Fruit fly (Drosophila melanogaster): ENCODE measurements around the gene CG34277.

The CG34277 gene

dm6 chr3R:5393742-5394391, 24.5 kb downstream of the CG34277 start, which contains the start of gene CG1172 (continued):
- TF ChIP-seq ash1 (GFP tag; optimal IDR thresholded peaks at IDR 0.05) = no peak
- TF ChIP-seq H2.0 (GFP tag; IDR thresholded peaks at IDR 0.05) = no peak
- peak; percentile 19 for TF ChIP-seq dmrt11E (tag; optimal IDR thresholded peaks at IDR 0.05)
- TF ChIP-seq CoRest (tag; optimal IDR thresholded peaks at IDR 0.05) = peak; percentile 28
- no peak for TF ChIP-seq Lpt (GFP tag; optimal IDR thresholded peaks at IDR 0.05)
- peak; percentile 69 for TF ChIP-seq HLH4C (GFP tag; IDR thresholded peaks at IDR 0.05; ENCODE audit: partially characterized antibody)
- TF ChIP-seq CG10274 (GFP tag; optimal IDR thresholded peaks at IDR 0.05) = no peak
- no peak for TF ChIP-seq CG7928 (GFP tag; optimal IDR thresholded peaks at IDR 0.05)
- TF ChIP-seq CG10321 (GFP tag; IDR thresholded peaks at IDR 0.05) = no peak
- no peak for TF ChIP-seq NC2α (GFP tag; optimal IDR thresholded peaks at IDR 0.05)
- TF ChIP-seq CG5180 (GFP tag; optimal IDR thresholded peaks at IDR 0.05) = no peak
- TF ChIP-seq CG7786 (GFP tag; optimal IDR thresholded peaks at IDR 0.05) = no peak
- peak; percentile 60 for TF ChIP-seq CG33213 (GFP tag; optimal IDR thresholded peaks at IDR 0.05)
- no peak for TF ChIP-seq CG1024 (GFP tag; IDR thresholded peaks at IDR 0.05)
- TF ChIP-seq crp (GFP tag; optimal IDR thresholded peaks at IDR 0.05) = peak in 1 of 2 experiments; percentile 21
- no peak for TF ChIP-seq nau (GFP tag; optimal IDR thresholded peaks at IDR 0.05)
- TF ChIP-seq CG9817 (tag; optimal IDR thresholded peaks at IDR 0.05) = no peak
- TF ChIP-seq hbn (GFP tag; IDR thresholded peaks at IDR 0.05; ENCODE audit: partially characterized antibody) = peak; percentile 79
- no peak for TF ChIP-seq CG9876 (GFP tag; optimal IDR thresholded peaks at IDR 0.05)
- no peak for TF ChIP-seq CG18011 (GFP tag; optimal IDR thresholded peaks at IDR 0.05)
- peak; percentile 27 for TF ChIP-seq CG13624 (GFP tag; optimal IDR thresholded peaks at IDR 0.05)
- TF ChIP-seq ATbp (GFP tag; optimal IDR thresholded peaks at IDR 0.05) = no peak
- TF ChIP-seq H15 (GFP tag; IDR thresholded peaks at IDR 0.05) = no peak
- no peak for TF ChIP-seq CG6254 (GFP tag; optimal IDR thresholded peaks at IDR 0.05)
- peak; percentile 21 for TF ChIP-seq CG3281 (GFP tag; optimal IDR thresholded peaks at IDR 0.05)
- TF ChIP-seq CG14441 (GFP tag; IDR thresholded peaks at IDR 0.05) = no peak
- no peak for TF ChIP-seq Sox102F (GFP tag; optimal IDR thresholded peaks at IDR 0.05)
- no peak for TF ChIP-seq rib (GFP tag; IDR thresholded peaks at IDR 0.05)
- no peak for TF ChIP-seq Jarid2 (GFP tag; optimal IDR thresholded peaks at IDR 0.05)
- TF ChIP-seq Asciz (GFP tag; optimal IDR thresholded peaks at IDR 0.05) = no peak
- TF ChIP-seq HmgZ (tag; optimal IDR thresholded peaks at IDR 0.05) = peak; percentile 63
- TF ChIP-seq dan (GFP tag; IDR thresholded peaks at IDR 0.05) = no peak
- no peak for TF ChIP-seq sr (GFP tag; IDR thresholded peaks at IDR 0.05)
- TF ChIP-seq jing (GFP tag; optimal IDR thresholded peaks at IDR 0.05) = no peak
- TF ChIP-seq org-1 (GFP tag; optimal IDR thresholded peaks at IDR 0.05) = no peak
- no peak for TF ChIP-seq Blimp-1 (GFP tag; optimal IDR thresholded peaks at IDR 0.05)
- no peak for TF ChIP-seq CG8944 (GFP tag; optimal IDR thresholded peaks at IDR 0.05)
- TF ChIP-seq trem (tag; optimal IDR thresholded peaks at IDR 0.05) = peak; percentile 83
- TF ChIP-seq nmo (GFP tag; optimal IDR thresholded peaks at IDR 0.05) = peak; percentile 49
- no peak for TF ChIP-seq pb (GFP tag; optimal IDR thresholded peaks at IDR 0.05)
- peak; percentile 37 for TF ChIP-seq ewg (GFP tag; optimal IDR thresholded peaks at IDR 0.05)
- no peak for TF ChIP-seq ranshi (GFP tag; IDR thresholded peaks at IDR 0.05)
- TF ChIP-seq ftz-f1 (GFP tag; optimal IDR thresholded peaks at IDR 0.05) = peak; percentile 47
- TF ChIP-seq CG9215 (GFP tag; IDR thresholded peaks at IDR 0.05) = no peak
- TF ChIP-seq CG17328 (GFP tag; IDR thresholded peaks at IDR 0.05) = no peak
- peak; percentile 91 for TF ChIP-seq CG11695 (GFP tag; IDR thresholded peaks at IDR 0.05)
- no peak for TF ChIP-seq CG1602 (GFP tag; optimal IDR thresholded peaks at IDR 0.05)
- TF ChIP-seq salm (tag; optimal IDR thresholded peaks at IDR 0.05) = no peak
- peak; percentile 7 for TF ChIP-seq CTCF (GFP tag; optimal IDR thresholded peaks at IDR 0.05)
- no peak for TF ChIP-seq E2f1 (GFP tag; IDR thresholded peaks at IDR 0.05)
- peak; percentile 58 for TF ChIP-seq Myb (GFP tag; optimal IDR thresholded peaks at IDR 0.05)
